Worm (Caenorhabditis elegans) whole organism, L4 larva: Measurements from ENCODE around the gene pro-2.

Experiments
- D1046.2 ChIP-seq: fragments of 200-800 bp; sonication (Bioruptor generic); IDR thresholded peaks from 2 replicates; pipeline ENCODE4 v1.3.6; 2022; ENCODE audit warnings: missing genetic modification characterization, missing compliant biosample characterization
- F10B5.3 ChIP-seq: sonication (generic microtip); optimal IDR thresholded peaks from 2 replicates; lab custom pipeline; 2016; ENCODE audit warnings: mild to moderate bottlenecking, missing genetic modification characterization, missing compliant biosample characterization
- R02D3.7 ChIP-seq: fragments of 150-350 bp; sonication (generic microtip); optimal IDR thresholded peaks from 3 replicates; lab custom pipeline; 2014; ENCODE audit warnings: missing biosample characterization, missing genetic modification characterization
- T26A8.4 ChIP-seq: fragments of 200-800 bp; sonication (Bioruptor generic); IDR thresholded peaks from 2 replicates; pipeline ENCODE4 v1.3.6; 2022; ENCODE audit warnings: missing genetic modification characterization, missing compliant biosample characterization
- Y48G9A.11 ChIP-seq: fragments of 200-800 bp; sonication (Bioruptor generic); IDR thresholded peaks from 2 replicates; pipeline ENCODE4 v1.3.6; 2022; ENCODE audit warnings: missing genetic modification reagents, missing genetic modification characterization, missing compliant biosample characterization
- ZK337.2 ChIP-seq: fragments of 200-800 bp; sonication (Bioruptor generic); IDR thresholded peaks from 2 replicates; pipeline ENCODE4 v1.3.6; 2022; ENCODE audit warnings: missing genetic modification reagents, missing genetic modification characterization, missing compliant biosample characterization
- ZK546.5 ChIP-seq, 2 experiments: sonication (generic microtip); optimal IDR thresholded peaks; 2 replicates each; lab custom pipeline; 2017; ENCODE audit warnings: missing biosample characterization in 2 of 2, missing genetic modification characterization in 2 of 2
- ama-1 ChIP-seq: fragments of 150-350 bp; optimal IDR thresholded peaks from 2 replicates; lab custom pipeline; 2014; ENCODE audit warnings: inconsistent platforms, mixed read lengths
- attf-4 ChIP-seq: sonication (generic microtip); optimal IDR thresholded peaks from 3 replicates; lab custom pipeline; 2017; ENCODE audit warnings: missing biosample characterization, missing genetic modification characterization
- ceh-20 ChIP-seq: fragments of 200-800 bp; sonication (Bioruptor generic); IDR thresholded peaks from 2 replicates; pipeline ENCODE4 v1.3.6; 2022; ENCODE audit warnings: missing genetic modification reagents, missing genetic modification characterization, missing compliant biosample characterization
- ceh-32 ChIP-seq: sonication (generic microtip); optimal IDR thresholded peaks from 2 replicates; lab custom pipeline; 2016; ENCODE audit warnings: mild to moderate bottlenecking, missing genetic modification characterization, missing compliant biosample characterization; ENCODE audit not compliant: poor library complexity
- ceh-44 ChIP-seq: fragments of 200-800 bp; sonication (Bioruptor generic); IDR thresholded peaks from 2 replicates; pipeline ENCODE4 v1.3.6; 2022; ENCODE audit warnings: missing genetic modification reagents, missing genetic modification characterization, missing compliant biosample characterization
- ceh-82 ChIP-seq: sonication (generic microtip); optimal IDR thresholded peaks from 2 replicates; lab custom pipeline; 2017; ENCODE audit warnings: missing biosample characterization, missing genetic modification characterization
- ces-1 ChIP-seq: fragments of 150-350 bp; sonication (generic microtip); optimal IDR thresholded peaks from 4 replicates; lab custom pipeline; 2014; ENCODE audit warnings: missing biosample characterization, missing genetic modification reagents, missing genetic modification characterization
- cey-2 ChIP-seq: sonication (generic microtip); optimal IDR thresholded peaks from 3 replicates; lab custom pipeline; 2017; ENCODE audit warnings: missing genetic modification characterization, mild to moderate bottlenecking, missing compliant biosample characterization, antibody characterized with exemption, borderline replicate concordance; ENCODE audit not compliant: insufficient read depth
- daf-16 ChIP-seq, 3 experiments: sonication (generic microtip); optimal IDR thresholded peaks; 2 replicates each; lab custom pipeline; 2016 to 2017; ENCODE audit warnings: missing genetic modification characterization in 3 of 3, missing genetic modification reagents in 3 of 3, mild to moderate bottlenecking in 2 of 3, missing compliant biosample characterization in 2 of 3, missing biosample characterization in 1 of 3, moderate library complexity in 1 of 3
- daf-8 ChIP-seq: fragments of 200-800 bp; sonication (Bioruptor generic); IDR thresholded peaks from 2 replicates; pipeline ENCODE4 v1.3.6; 2022; ENCODE audit warnings: missing genetic modification characterization, missing compliant biosample characterization
- dmd-6 ChIP-seq: fragments of 200-800 bp; sonication (Bioruptor generic); IDR thresholded peaks from 2 replicates; pipeline ENCODE4 v1.3.6; 2022; ENCODE audit warnings: missing genetic modification reagents, missing genetic modification characterization, missing compliant biosample characterization
- dpl-1 ChIP-seq: fragments of 150-350 bp; optimal IDR thresholded peaks from 2 replicates; lab custom pipeline; 2014; ENCODE audit warnings: missing biosample characterization, missing genetic modification reagents, missing genetic modification characterization
- egl-43 ChIP-seq: fragments of 200-800 bp; sonication (Bioruptor generic); IDR thresholded peaks from 2 replicates; pipeline ENCODE4 v1.3.6; 2022; ENCODE audit warnings: missing genetic modification reagents, missing genetic modification characterization, missing compliant biosample characterization
- gei-8 ChIP-seq: fragments of 200-800 bp; sonication (Bioruptor generic); optimal IDR thresholded peaks from 2 replicates; lab custom pipeline; 2018; ENCODE audit warnings: mild to moderate bottlenecking, missing genetic modification characterization, missing compliant biosample characterization
- lin-1 ChIP-seq: fragments of 200-800 bp; sonication (Bioruptor generic); IDR thresholded peaks from 2 replicates; pipeline ENCODE4 v1.3.6; 2022; ENCODE audit warnings: missing genetic modification reagents, missing genetic modification characterization, missing compliant biosample characterization
- lin-29 ChIP-seq: fragments of 200-800 bp; sonication (Bioruptor generic); IDR thresholded peaks from 2 replicates; pipeline ENCODE4 v1.3.6; 2022; ENCODE audit warnings: missing genetic modification reagents, missing genetic modification characterization, missing compliant biosample characterization
- lin-38 ChIP-seq: fragments of 200-800 bp; sonication (Bioruptor generic); IDR thresholded peaks from 2 replicates; pipeline ENCODE4 v1.3.6; 2022; ENCODE audit warnings: missing genetic modification reagents, missing genetic modification characterization, missing compliant biosample characterization
- lin-39 ChIP-seq: fragments of 150-350 bp; optimal IDR thresholded peaks from 2 replicates; lab custom pipeline; 2014; ENCODE audit warnings: missing biosample characterization, missing genetic modification reagents, missing genetic modification characterization
- lir-3 ChIP-seq: sonication (generic microtip); optimal IDR thresholded peaks from 2 replicates; lab custom pipeline; 2016; ENCODE audit warnings: mild to moderate bottlenecking, missing genetic modification characterization, missing compliant biosample characterization
- lsy-2 ChIP-seq, 2 experiments: fragments of 150-350 bp in 1 of 2; sonication (generic microtip) in 1 of 2; optimal IDR thresholded peaks; 2 replicates each; lab custom pipeline; 2014 to 2017; ENCODE audit warnings: missing biosample characterization in 2 of 2, missing genetic modification characterization in 2 of 2
- mdl-1 ChIP-seq, 2 experiments: fragments of 150-350 bp in 1 of 2; sonication (generic microtip) in 1 of 2; optimal IDR thresholded peaks; 2 replicates each; lab custom pipeline; 2014 to 2017; ENCODE audit warnings: missing biosample characterization in 2 of 2, missing genetic modification characterization in 2 of 2
- mdt-29 ChIP-seq: fragments of 200-800 bp; sonication (Bioruptor generic); IDR thresholded peaks from 2 replicates; pipeline ENCODE4 v1.3.6; 2022; ENCODE audit warnings: missing genetic modification reagents, missing genetic modification characterization, missing compliant biosample characterization
- mes-2 ChIP-seq: sonication (generic microtip); optimal IDR thresholded peaks from 2 replicates; lab custom pipeline; 2016; ENCODE audit warnings: missing genotype, mild to moderate bottlenecking, missing genetic modification characterization, missing compliant biosample characterization; ENCODE audit not compliant: poor library complexity, severe bottlenecking
- nhr-102 ChIP-seq: sonication (generic microtip); optimal IDR thresholded peaks from 2 replicates; lab custom pipeline; 2016; ENCODE audit warnings: mild to moderate bottlenecking, missing genetic modification characterization, moderate library complexity, missing compliant biosample characterization
- nhr-11 ChIP-seq: fragments of 150-350 bp; optimal IDR thresholded peaks from 2 replicates; lab custom pipeline; 2014; ENCODE audit warnings: missing biosample characterization, missing genetic modification characterization
- nhr-111 ChIP-seq: fragments of 200-800 bp; sonication (Bioruptor generic); optimal IDR thresholded peaks from 2 replicates; lab custom pipeline; 2018; ENCODE audit warnings: mild to moderate bottlenecking, missing genetic modification characterization, missing compliant biosample characterization
- nhr-42 ChIP-seq: fragments of 200-800 bp; sonication (Bioruptor generic); IDR thresholded peaks from 2 replicates; pipeline ENCODE4 v1.3.6; 2022; ENCODE audit warnings: missing genetic modification characterization, missing compliant biosample characterization
- nhr-48 ChIP-seq: sonication (generic microtip); optimal IDR thresholded peaks from 2 replicates; lab custom pipeline; 2016; ENCODE audit warnings: mild to moderate bottlenecking, missing genetic modification characterization, missing compliant biosample characterization
- php-3 ChIP-seq: fragments of 200-800 bp; sonication (Bioruptor generic); IDR thresholded peaks from 2 replicates; pipeline ENCODE4 v1.3.6; 2022; ENCODE audit warnings: missing genetic modification reagents, missing genetic modification characterization, missing compliant biosample characterization
- sdz-12 ChIP-seq: fragments of 200-800 bp; sonication (Bioruptor generic); optimal IDR thresholded peaks from 2 replicates; lab custom pipeline; 2018; ENCODE audit warnings: mild to moderate bottlenecking, missing genetic modification characterization, missing compliant biosample characterization
- skn-1 ChIP-seq: fragments of 150-350 bp; optimal IDR thresholded peaks from 2 replicates; lab custom pipeline; 2014; ENCODE audit warnings: missing biosample characterization, missing genetic modification characterization
- snpc-1.2 ChIP-seq: fragments of 200-800 bp; sonication (Bioruptor generic); IDR thresholded peaks from 2 replicates; pipeline ENCODE4 v1.3.6; 2022; ENCODE audit warnings: missing genetic modification reagents, missing genetic modification characterization, missing compliant biosample characterization
- spr-1 ChIP-seq: sonication (generic microtip); optimal IDR thresholded peaks from 2 replicates; lab custom pipeline; 2016; ENCODE audit warnings: mild to moderate bottlenecking, missing genetic modification characterization, missing compliant biosample characterization
- spr-3 ChIP-seq: fragments of 200-800 bp; sonication (Bioruptor generic); optimal IDR thresholded peaks from 2 replicates; lab custom pipeline; 2018; ENCODE audit warnings: mild to moderate bottlenecking, missing genetic modification characterization, missing compliant biosample characterization
- tag-97 ChIP-seq: fragments of 200-800 bp; sonication (Bioruptor generic); IDR thresholded peaks from 2 replicates; pipeline ENCODE4 v1.3.6; 2022; ENCODE audit warnings: missing genetic modification characterization, missing compliant biosample characterization
- unc-130 ChIP-seq: sonication (generic microtip); optimal IDR thresholded peaks from 2 replicates; lab custom pipeline; 2016; ENCODE audit warnings: missing genetic modification reagents, missing genetic modification characterization, missing compliant biosample characterization
- unc-39 ChIP-seq: sonication (generic microtip); optimal IDR thresholded peaks from 2 replicates; lab custom pipeline; 2017; ENCODE audit warnings: missing biosample characterization, missing genetic modification characterization
- zfp-2 ChIP-seq: sonication (generic microtip); optimal IDR thresholded peaks from 2 replicates; lab custom pipeline; 2016; ENCODE audit warnings: mild to moderate bottlenecking, missing genetic modification characterization, missing compliant biosample characterization
- zfp-3 ChIP-seq: fragments of 200-800 bp; sonication (Bioruptor generic); conservative IDR thresholded peaks from 2 replicates; pipeline ENCODE4 v1.3.6; 2022; ENCODE audit warnings: missing genetic modification reagents, missing genetic modification characterization, missing compliant biosample characterization
- ztf-7 ChIP-seq: fragments of 150-350 bp; optimal IDR thresholded peaks from 2 replicates; lab custom pipeline; 2014; ENCODE audit warnings: missing biosample characterization, missing genetic modification characterization

Gene pro-2

DNA sequence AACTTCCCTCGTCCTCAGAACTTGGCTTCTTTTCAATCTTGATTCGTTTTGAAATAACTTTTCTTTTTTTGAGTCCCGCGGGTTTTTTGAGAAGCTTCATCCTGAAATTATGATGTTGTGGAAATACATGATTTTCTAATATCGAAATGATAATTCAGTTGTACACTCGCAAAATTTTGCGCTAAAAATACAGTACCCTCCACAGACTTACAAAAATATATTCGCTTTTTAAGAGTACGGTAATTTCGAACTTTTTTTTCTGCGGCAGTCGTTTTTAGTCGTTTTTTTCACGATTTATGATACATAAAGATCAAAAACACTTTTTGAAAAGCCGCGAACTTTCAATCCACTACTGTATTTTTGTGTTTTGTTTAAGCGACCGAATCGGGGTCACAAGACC is at the start of gene pro-2:
TSS of gene pro-2 (minus strand) at position 101 of the 400 bp plus-strand sequence.
- TF ChIP-seq tag-97 (GFP tag; lab: Robert Waterston, UW) (no peak), D1046.2 (GFP tag; lab: Robert Waterston, UW) (no peak), lin-39 (tag; lab: Kevin White, UChicago) (no peak), nhr-11 (tag; lab: Kevin White, UChicago) (no peak), daf-8 (GFP tag; lab: Robert Waterston, UW) (no peak), cey-2 (tag; lab: Kevin White, UChicago) (no peak), lin-1 (GFP tag; lab: Robert Waterston, UW) (no peak), nhr-111 (GFP tag; lab: Kevin White, UChicago) (no peak), zfp-2 (tag; lab: Kevin White, UChicago) (no peak), nhr-42 (GFP tag; lab: Robert Waterston, UW) (no peak), Y48G9A.11 (GFP tag; lab: Robert Waterston, UW) (no peak), ceh-32 (no peak), F10B5.3 (no peak), snpc-1.2 (GFP tag; lab: Robert Waterston, UW) (no peak), mdl-1 (tag; optimal IDR thresholded peaks at IDR 0.05; lab: Kevin White, UChicago) (no peak)

DNA sequence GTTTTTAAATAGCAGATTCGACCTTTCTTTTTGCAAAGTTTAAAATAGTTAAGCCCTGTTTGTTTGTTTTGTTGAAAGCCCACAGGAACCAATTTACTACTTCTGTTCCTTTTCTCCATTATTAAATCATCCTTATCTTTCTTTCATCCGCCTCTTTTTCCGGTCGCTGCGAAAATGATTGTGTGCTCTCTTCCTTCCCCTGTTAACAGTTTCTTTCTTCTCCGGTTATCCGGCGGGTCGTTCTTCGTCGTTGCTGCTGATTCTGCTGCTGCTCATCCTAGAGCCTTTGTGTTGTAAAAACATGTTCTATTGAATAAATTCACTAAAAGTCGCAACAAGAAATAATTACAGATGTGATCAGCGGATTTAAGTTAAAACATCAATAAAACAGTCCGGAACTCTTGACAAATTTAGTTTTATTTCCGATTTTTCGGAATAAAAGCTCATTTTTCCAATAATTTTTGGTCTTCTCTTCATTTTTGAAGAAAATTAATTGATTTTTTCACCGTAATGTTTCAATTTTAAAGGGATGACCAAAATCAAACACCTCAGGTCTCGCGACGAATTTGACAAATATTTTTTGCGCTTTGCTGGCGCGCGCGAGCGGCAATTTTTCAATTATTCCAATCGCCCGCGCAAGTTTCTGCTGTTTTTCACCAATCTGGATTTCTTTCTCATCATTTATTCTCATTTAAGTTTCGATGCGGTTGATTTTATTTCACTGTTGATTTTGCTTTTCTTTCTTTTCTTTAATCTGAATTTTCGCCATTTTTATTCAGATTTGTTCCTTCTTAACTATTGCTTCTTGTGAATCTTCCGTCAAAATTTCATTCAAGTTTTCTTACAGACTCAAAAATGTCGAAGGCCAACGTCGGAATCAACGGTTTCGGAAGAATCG is 48.6 kb upstream of the pro-2 start, which contains the start of gene gpd-1:
TSS of gene gpd-1 (plus strand) at position 848 of the 898 bp plus-strand sequence.
- no peak for TF ChIP-seq egl-43 (GFP tag; lab: Robert Waterston, UW)
- 0 out of 2 replicates have a peak, but pooled peaks have one; percentile 11 for TF ChIP-seq snpc-1.2 (GFP tag; lab: Robert Waterston, UW)
- no peak for TF ChIP-seq ceh-44 (GFP tag; lab: Robert Waterston, UW)
- TF ChIP-seq ces-1 (GFP tag; lab: Kevin White, UChicago), result no peak
- no peak for TF ChIP-seq mdt-29
- no peak for TF ChIP-seq F10B5.3
- TF ChIP-seq T26A8.4, result 0 out of 2 replicates have a peak, but pooled peaks have one; percentile 12
- TF ChIP-seq ZK546.5 (tag; optimal IDR thresholded peaks at IDR 0.05; lab: Kevin White, UChicago), result no peak
- no peak for TF ChIP-seq dmd-6 (GFP tag; lab: Robert Waterston, UW)
- peak; percentile 32 for TF ChIP-seq nhr-48 (tag; lab: Kevin White, UChicago)
- peak; percentile 85 for TF ChIP-seq unc-130 (GFP tag; lab: Kevin White, UChicago)
- TF ChIP-seq R02D3.7 (tag; lab: Kevin White, UChicago), result no peak
- TF ChIP-seq ceh-20 (GFP tag; lab: Robert Waterston, UW), result no peak
- no peak for TF ChIP-seq ZK337.2 (GFP tag; lab: Robert Waterston, UW)
- no peak for TF ChIP-seq skn-1
- TF ChIP-seq gei-8 (GFP tag; lab: Kevin White, UChicago), result peak; percentile 41
- TF ChIP-seq php-3 (GFP tag; lab: Robert Waterston, UW), result 0 out of 2 replicates have a peak, but pooled peaks have one; percentile 13
- peak; percentile 3 for TF ChIP-seq sdz-12
- TF ChIP-seq ceh-82, result no peak
- TF ChIP-seq spr-1 (tag; lab: Kevin White, UChicago), result no peak
- no peak for TF ChIP-seq daf-16 (GFP tag; optimal IDR thresholded peaks at IDR 0.05; lab: Kevin White, UChicago)
- TF ChIP-seq daf-16 (tag; optimal IDR thresholded peaks at IDR 0.05; lab: Kevin White, UChicago), result peak; percentile 4
- TF ChIP-seq spr-3, result peak; percentile 19
- no peak for TF ChIP-seq lsy-2 (tag; optimal IDR thresholded peaks at IDR 0.05; lab: Kevin White, UChicago)
- TF ChIP-seq unc-39, result no peak
- TF ChIP-seq lin-38 (GFP tag; lab: Robert Waterston, UW), result peak; percentile 73
- peak; percentile 57; the same call in 1 of the 2 replicates for TF ChIP-seq zfp-3 (GFP tag; lab: Robert Waterston, UW)
- no peak for TF ChIP-seq ztf-7 (tag; lab: Kevin White, UChicago)
- peak; percentile 45 for TF ChIP-seq nhr-102 (tag; lab: Kevin White, UChicago)
- no peak for TF ChIP-seq lin-29 (GFP tag; lab: Robert Waterston, UW)
- peak; percentile 61; the same call in 1 of the 2 replicates for TF ChIP-seq Y48G9A.11 (GFP tag; lab: Robert Waterston, UW)
- TF ChIP-seq lir-3 (tag; lab: Kevin White, UChicago), result no peak
- no peak for TF ChIP-seq attf-4
- TF ChIP-seq ama-1, result peak; percentile 74
- no peak for TF ChIP-seq dpl-1
- peak; percentile 6 for TF ChIP-seq mes-2 (tag; lab: Kevin White, UChicago)
